Worm (Caenorhabditis elegans): ENCODE data around the gene luc-7L.

- TF ChIP-seq flt-1 (GFP tag; IDR thresholded peaks at IDR 0.05) = no peak
- no peak for TF ChIP-seq med-1 (GFP tag; optimal IDR thresholded peaks at IDR 0.05; ENCODE audit: insufficient read depth)
- TF ChIP-seq klf-2 (GFP tag; conservative IDR thresholded peaks at IDR 0.05) = no peak
- no peak for TF ChIP-seq tab-1 (GFP tag; IDR thresholded peaks at IDR 0.05)
- TF ChIP-seq cog-1 (tag; optimal IDR thresholded peaks at IDR 0.05) = no peak
- TF ChIP-seq ztf-23 (GFP tag; IDR thresholded peaks at IDR 0.05) = no peak
- no peak; the same call in 1 of the 2 replicates for TF ChIP-seq T22C8.4 (GFP tag; IDR thresholded peaks at IDR 0.05)
- TF ChIP-seq ztf-29 (GFP tag; IDR thresholded peaks at IDR 0.05) = no peak
- no peak for TF ChIP-seq ref-1 (GFP tag; conservative IDR thresholded peaks at IDR 0.05)
Measured at ce11 chrII:7662008-7662686, 45.1 kb downstream of the luc-7L start, which contains the start of gene alfa-1.
